Fruit fly (Drosophila melanogaster) whole organism, embryonic: Measurements from ENCODE around the gene Dsp1.

Experiments
- ATbp ChIP-seq: fragments of 200-800 bp; sonication (Bioruptor generic); optimal IDR thresholded peaks from 2 replicates; lab custom pipeline; 2017; ENCODE audit warnings: missing biosample characterization, mild to moderate bottlenecking, missing genetic modification characterization, missing genetic modification reagents
- Abd-B ChIP-seq: fragments of 200-800 bp; sonication (Bioruptor generic); optimal IDR thresholded peaks from 2 replicates; lab custom pipeline; 2018; ENCODE audit warnings: missing biosample characterization, mild to moderate bottlenecking, missing genetic modification characterization, moderate library complexity
- CG11247 ChIP-seq: fragments of 200-800 bp; sonication (Bioruptor generic); IDR thresholded peaks from 2 replicates; pipeline ENCODE4 v1.3.6; 2022; ENCODE audit warnings: missing biosample characterization, missing genetic modification characterization
- CG15269 ChIP-seq: fragments of 200-800 bp; sonication (Bioruptor generic); optimal IDR thresholded peaks from 2 replicates; lab custom pipeline; 2018; ENCODE audit warnings: missing biosample characterization, mild to moderate bottlenecking, missing genetic modification characterization, moderate library complexity
- CG1529 ChIP-seq: fragments of 200-800 bp; sonication (Bioruptor generic); optimal IDR thresholded peaks from 3 replicates; lab custom pipeline; 2018; ENCODE audit warnings: missing biosample characterization, missing genetic modification characterization
- CG2875 ChIP-seq: fragments of 200-800 bp; sonication (Bioruptor generic); optimal IDR thresholded peaks from 2 replicates; lab custom pipeline; 2017; ENCODE audit warnings: missing biosample characterization, mild to moderate bottlenecking, missing genetic modification characterization, missing genetic modification reagents
- CG32772 ChIP-seq: fragments of 200-800 bp; sonication (Bioruptor generic); IDR thresholded peaks from 2 replicates; pipeline ENCODE4 v1.3.6; 2022; ENCODE audit warnings: missing biosample characterization, missing genetic modification characterization
- CG3995 ChIP-seq: fragments of 200-800 bp; sonication (Bioruptor generic); optimal IDR thresholded peaks from 3 replicates; lab custom pipeline; 2016; ENCODE audit warnings: missing biosample characterization, missing genetic modification characterization
- CG6683 ChIP-seq: fragments of 200-800 bp; sonication (Bioruptor generic); optimal IDR thresholded peaks from 2 replicates; lab custom pipeline; 2017; ENCODE audit warnings: missing biosample characterization, mild to moderate bottlenecking, missing genetic modification characterization, missing genetic modification reagents
- CG6854 ChIP-seq: fragments of 200-800 bp; sonication (Bioruptor generic); optimal IDR thresholded peaks from 3 replicates; lab custom pipeline; 2017; ENCODE audit warnings: missing biosample characterization, mild to moderate bottlenecking, missing genetic modification characterization
- CG8388 ChIP-seq: fragments of 200-800 bp; sonication (Bioruptor generic); optimal IDR thresholded peaks from 2 replicates; lab custom pipeline; 2019; ENCODE audit warnings: missing biosample characterization, mild to moderate bottlenecking, missing genetic modification characterization, moderate library complexity
- CG8924 ChIP-seq: fragments of 200-800 bp; optimal IDR thresholded peaks from 3 replicates; lab custom pipeline; 2019; ENCODE audit warnings: missing biosample characterization, mild to moderate bottlenecking, missing genetic modification characterization, moderate library complexity
- CrebB ChIP-seq: fragments of 200-800 bp; sonication (Bioruptor generic); optimal IDR thresholded peaks from 3 replicates; lab custom pipeline; 2018; ENCODE audit warnings: missing biosample characterization, mild to moderate bottlenecking, missing genetic modification characterization
- Dbx ChIP-seq: fragments of 200-800 bp; sonication (Bioruptor generic); IDR thresholded peaks from 3 replicates; pipeline ENCODE4 v1.3.6; 2022; ENCODE audit warnings: missing biosample characterization, missing genetic modification characterization
- Deaf1 ChIP-seq: fragments of 200-800 bp; optimal IDR thresholded peaks from 3 replicates; lab custom pipeline; 2019; ENCODE audit warnings: missing biosample characterization, mild to moderate bottlenecking, missing genetic modification characterization, moderate library complexity
- HHEX ChIP-seq: fragments of 200-800 bp; sonication (Bioruptor generic); optimal IDR thresholded peaks from 3 replicates; lab custom pipeline; 2017; ENCODE audit warnings: missing biosample characterization, mild to moderate bottlenecking, missing genetic modification characterization, missing genetic modification reagents
- Hr39 ChIP-seq: fragments of >200 bp; optimal IDR thresholded peaks from 2 replicates; lab custom pipeline; 2017
- Med ChIP-seq: fragments of 200-800 bp; sonication (Bioruptor generic); peaks from one replicate; lab custom pipeline; 2016; ENCODE audit warnings: missing biosample characterization, missing genetic modification characterization, mild to moderate bottlenecking, inconsistent platforms, moderate library complexity
- Mes4 ChIP-seq: fragments of 200-800 bp; sonication (Bioruptor generic); optimal IDR thresholded peaks from 2 replicates; lab custom pipeline; 2016; ENCODE audit warnings: missing biosample characterization, missing genetic modification characterization
- Ptx1 ChIP-seq: fragments of 200-800 bp; sonication (Bioruptor generic); IDR thresholded peaks from 2 replicates; pipeline ENCODE4 v1.3.6; 2022; ENCODE audit warnings: missing biosample characterization, missing genetic modification characterization
- Rfx ChIP-seq: fragments of 200-800 bp; sonication (Bioruptor generic); IDR thresholded peaks from 2 replicates; pipeline ENCODE4 v1.3.6; 2022; ENCODE audit warnings: missing biosample characterization, missing genetic modification characterization
- Side ChIP-seq: fragments of 200-800 bp; sonication (Bioruptor generic); optimal IDR thresholded peaks from 2 replicates; lab custom pipeline; 2016; ENCODE audit warnings: missing biosample characterization, missing genetic modification characterization
- Six4 ChIP-seq: fragments of 200-800 bp; sonication (Bioruptor generic); optimal IDR thresholded peaks from 2 replicates; lab custom pipeline; 2016; ENCODE audit warnings: missing biosample characterization, missing genetic modification characterization
- Sry-β ChIP-seq: fragments of 200-800 bp; sonication (Bioruptor generic); optimal IDR thresholded peaks from 2 replicates; lab custom pipeline; 2018; ENCODE audit warnings: missing biosample characterization, mild to moderate bottlenecking, missing genetic modification characterization, moderate library complexity
- bbx ChIP-seq: fragments of 200-800 bp; sonication (Bioruptor generic); IDR thresholded peaks from 2 replicates; pipeline ENCODE4 v1.3.6; 2022; ENCODE audit warnings: missing biosample characterization, missing genetic modification characterization; ENCODE audit not compliant: partially characterized antibody
- bsh ChIP-seq, 2 experiments: fragments of 200-800 bp; sonication (Bioruptor generic); optimal IDR thresholded peaks; 2 replicates each; lab custom pipeline; 2017 to 2018; ENCODE audit warnings: mild to moderate bottlenecking in 2 of 2, missing biosample characterization in 2 of 2, missing genetic modification characterization in 2 of 2, moderate library complexity in 1 of 2
- cato ChIP-seq: fragments of 200-800 bp; sonication (Bioruptor generic); optimal IDR thresholded peaks from 2 replicates; lab custom pipeline; 2016; ENCODE audit warnings: missing biosample characterization, missing genetic modification characterization, borderline replicate concordance
- chm ChIP-seq: fragments of 200-800 bp; sonication (Bioruptor generic); IDR thresholded peaks from 2 replicates; pipeline ENCODE4 v1.3.6; 2022; ENCODE audit warnings: missing biosample characterization, missing genetic modification characterization
- corto ChIP-seq: fragments of 200-800 bp; sonication (Bioruptor generic); optimal IDR thresholded peaks from 2 replicates; lab custom pipeline; 2016; ENCODE audit warnings: missing biosample characterization, mild to moderate bottlenecking, missing genetic modification characterization, moderate library complexity
- crp ChIP-seq, 2 experiments: fragments of 200-800 bp; sonication (Bioruptor generic); optimal IDR thresholded peaks; 2 replicates in 1 of 2; 3 replicates in 1 of 2; lab custom pipeline; 2017; ENCODE audit warnings: missing biosample characterization in 2 of 2, missing genetic modification characterization in 2 of 2, mild to moderate bottlenecking in 1 of 2, moderate library complexity in 1 of 2
- da ChIP-seq: fragments of 200-800 bp; sonication (Bioruptor generic); optimal IDR thresholded peaks from 2 replicates; lab custom pipeline; 2016; ENCODE audit warnings: missing biosample characterization, missing genetic modification characterization
- dpn ChIP-seq, 2 experiments: fragments of 200-800 bp; sonication (Bioruptor generic); optimal IDR thresholded peaks; 3 replicates each; lab custom pipeline; 2016; ENCODE audit warnings: missing biosample characterization in 2 of 2, missing genetic modification characterization in 2 of 2
- ham ChIP-seq: fragments of 200-800 bp; sonication (Bioruptor generic); IDR thresholded peaks from 2 replicates; pipeline ENCODE4 v1.3.6; 2022; ENCODE audit warnings: missing biosample characterization, missing genetic modification characterization
- ind ChIP-seq: fragments of 200-800 bp; sonication (Bioruptor generic); optimal IDR thresholded peaks from 3 replicates; lab custom pipeline; 2016; ENCODE audit warnings: missing biosample characterization, missing genetic modification characterization
- jigr1 ChIP-seq: fragments of 200-800 bp; sonication (Bioruptor generic); IDR thresholded peaks from 3 replicates; pipeline ENCODE4 v1.3.6; 2022; ENCODE audit warnings: missing biosample characterization, missing genetic modification characterization
- jing ChIP-seq: fragments of 200-800 bp; sonication (Bioruptor generic); optimal IDR thresholded peaks from 2 replicates; lab custom pipeline; 2018; ENCODE audit warnings: missing biosample characterization, mild to moderate bottlenecking, missing genetic modification characterization
- kah ChIP-seq: fragments of 200-800 bp; sonication (Bioruptor generic); optimal IDR thresholded peaks from 2 replicates; lab custom pipeline; 2018; ENCODE audit warnings: missing biosample characterization, mild to moderate bottlenecking, missing genetic modification characterization
- mirr ChIP-seq: fragments of 200-800 bp; sonication (Bioruptor generic); optimal IDR thresholded peaks from 3 replicates; lab custom pipeline; 2018; ENCODE audit warnings: missing biosample characterization, mild to moderate bottlenecking, missing genetic modification characterization
- nerfin-1 ChIP-seq: fragments of 200-800 bp; sonication (Bioruptor generic); optimal IDR thresholded peaks from 3 replicates; lab custom pipeline; 2019; ENCODE audit warnings: missing biosample characterization, mild to moderate bottlenecking, missing genetic modification characterization, moderate library complexity
- p53 ChIP-seq: fragments of 200-800 bp; sonication (Bioruptor generic); optimal IDR thresholded peaks from 2 replicates; lab custom pipeline; 2016; ENCODE audit warnings: missing biosample characterization, missing genetic modification characterization
- pb ChIP-seq: fragments of 200-800 bp; sonication (Bioruptor generic); optimal IDR thresholded peaks from 3 replicates; lab custom pipeline; 2016; ENCODE audit warnings: missing biosample characterization, missing genetic modification characterization
- pzg ChIP-seq: fragments of 200-800 bp; sonication (Bioruptor generic); optimal IDR thresholded peaks from 3 replicates; lab custom pipeline; 2018; ENCODE audit warnings: missing biosample characterization, mild to moderate bottlenecking, missing genetic modification characterization, moderate library complexity
- rib ChIP-seq: fragments of 200-800 bp; sonication (Bioruptor generic); IDR thresholded peaks from 2 replicates; pipeline ENCODE4 v1.3.6; 2022; ENCODE audit warnings: missing biosample characterization, missing genetic modification characterization
- sd ChIP-seq: fragments of 200-800 bp; sonication (Bioruptor generic); optimal IDR thresholded peaks from 3 replicates; lab custom pipeline; 2018; ENCODE audit warnings: missing biosample characterization, mild to moderate bottlenecking, missing genetic modification characterization, moderate library complexity
- sens ChIP-seq: fragments of 200-800 bp; sonication (Bioruptor generic); peaks from one replicate; lab custom pipeline; 2016; ENCODE audit warnings: missing biosample characterization, missing genetic modification characterization
- so ChIP-seq: fragments of 200-800 bp; sonication (Bioruptor generic); IDR thresholded peaks from 3 replicates; pipeline ENCODE4 v1.3.6; 2022; ENCODE audit warnings: missing biosample characterization, missing genetic modification characterization
- sqz ChIP-seq: fragments of 200-800 bp; sonication (Bioruptor generic); optimal IDR thresholded peaks from 3 replicates; lab custom pipeline; 2018; ENCODE audit warnings: missing biosample characterization, mild to moderate bottlenecking, missing genetic modification characterization
- unpg ChIP-seq: fragments of 200-800 bp; sonication (Bioruptor generic); optimal IDR thresholded peaks from 3 replicates; lab custom pipeline; 2018; ENCODE audit warnings: missing biosample characterization, mild to moderate bottlenecking, missing genetic modification characterization, moderate library complexity
- vvl ChIP-seq: fragments of 200-800 bp; sonication (Bioruptor generic); IDR thresholded peaks from 2 replicates; pipeline ENCODE4 v1.3.6; 2022; ENCODE audit warnings: missing biosample characterization, missing genetic modification characterization
- z ChIP-seq: fragments of 200-800 bp; sonication (Bioruptor generic); IDR thresholded peaks from 3 replicates; pipeline ENCODE4 v1.3.6; 2022; ENCODE audit warnings: missing biosample characterization, missing genetic modification characterization

Dsp1 gene

dm6 chrX:16333434-16334141 lies at the start of gene Dsp1, which contains the start of gene CG9921:
Dsp1 (plus strand) TSS chrX:16333612.
CG9921 (minus strand) TSS chrX:16333600.
- no peak for TF ChIP-seq CG32772
- TF ChIP-seq vvl (GFP tag; lab: Robert Waterston, UW): no peak
- TF ChIP-seq ATbp (GFP tag; lab: Kevin White, UChicago): no peak
- TF ChIP-seq Ptx1 (GFP tag; lab: Robert Waterston, UW): no peak
- TF ChIP-seq CG8924 (tag; lab: Kevin White, UChicago): peak; percentile 45
- no peak for TF ChIP-seq jigr1 (GFP tag; lab: Robert Waterston, UW)
- TF ChIP-seq bbx (GFP tag; lab: Robert Waterston, UW): peak; percentile 56; the same call in 1 of the 2 replicates
- peak; percentile 75 for TF ChIP-seq chm
- TF ChIP-seq Abd-B: no peak
- TF ChIP-seq HHEX: peak; percentile 4
- TF ChIP-seq pb (GFP tag; lab: Kevin White, UChicago): no peak
- TF ChIP-seq Dbx: peak; percentile 45; the same call in 1 of the 3 replicates
- no peak for TF ChIP-seq ind
- no peak for TF ChIP-seq unpg
- no peak for TF ChIP-seq CG1529 (GFP tag; lab: Kevin White, UChicago)
- TF ChIP-seq mirr: no peak
- TF ChIP-seq Deaf1 (tag; lab: Kevin White, UChicago): peak; percentile 66
- no peak for TF ChIP-seq cato (GFP tag; lab: Kevin White, UChicago)
- TF ChIP-seq Hr39 (lab: Kevin White, UChicago): no peak
- TF ChIP-seq CG3995 (GFP tag; lab: Kevin White, UChicago): no peak
- TF ChIP-seq rib: peak; percentile 72
- TF ChIP-seq kah (GFP tag; lab: Kevin White, UChicago): no peak
- no peak for TF ChIP-seq da (GFP tag; lab: Kevin White, UChicago)
- no peak for TF ChIP-seq pzg (GFP tag; lab: Kevin White, UChicago)
- TF ChIP-seq CG6854 (GFP tag; lab: Kevin White, UChicago): no peak
- TF ChIP-seq CrebB (tag; lab: Kevin White, UChicago): peak; percentile 38
- TF ChIP-seq CG6683 (GFP tag; lab: Kevin White, UChicago): no peak
- no peak for TF ChIP-seq ham (GFP tag; lab: Robert Waterston, UW)
- peak; percentile 81 for TF ChIP-seq Med (GFP tag; lab: Kevin White, UChicago)
- TF ChIP-seq CG2875 (GFP tag; lab: Kevin White, UChicago): no peak
- TF ChIP-seq sqz: no peak
- no peak for TF ChIP-seq crp (GFP tag; optimal IDR thresholded peaks at IDR 0.05; lab: Kevin White, UChicago)
- no peak for TF ChIP-seq Side (GFP tag; lab: Kevin White, UChicago)
- TF ChIP-seq Rfx (GFP tag; lab: Robert Waterston, UW): peak; percentile 32; the same call in 1 of the 2 replicates
- TF ChIP-seq corto (GFP tag; lab: Kevin White, UChicago): peak; percentile 23
- no peak for TF ChIP-seq sd (tag; lab: Kevin White, UChicago)
- TF ChIP-seq dpn (GFP tag; optimal IDR thresholded peaks at IDR 0.05; lab: Kevin White, UChicago): no peak
- TF ChIP-seq Sry-β: no peak
- no peak for TF ChIP-seq nerfin-1 (tag; lab: Kevin White, UChicago)
- TF ChIP-seq Six4 (GFP tag; lab: Kevin White, UChicago): no peak
- TF ChIP-seq CG8388 (GFP tag; lab: Kevin White, UChicago): no peak
- TF ChIP-seq bsh (GFP tag; optimal IDR thresholded peaks at IDR 0.05; lab: Kevin White, UChicago): no peak
- no peak for TF ChIP-seq Mes4 (GFP tag; lab: Kevin White, UChicago)
- TF ChIP-seq CG15269: peak; percentile 49
- peak; percentile 15; the same call in 1 of the 3 replicates for TF ChIP-seq so
- TF ChIP-seq sens (GFP tag; lab: Kevin White, UChicago): peak; percentile 72
- TF ChIP-seq p53: no peak
- no peak for TF ChIP-seq jing
- TF ChIP-seq z: no peak
- TF ChIP-seq CG11247 (GFP tag; lab: Robert Waterston, UW): no peak
